Fruit fly (Drosophila melanogaster): Measurements from ENCODE around the gene PH4alphaNE3.

- TF ChIP-seq psq (optimal IDR thresholded peaks at IDR 0.05) (no peak), EcR (GFP tag; optimal IDR thresholded peaks at IDR 0.05) (no peak), pan (optimal IDR thresholded peaks at IDR 0.05) (no peak), usp (GFP tag; optimal IDR thresholded peaks at IDR 0.05) (no peak), CG8478 (optimal IDR thresholded peaks at IDR 0.05) (no peak), Dll (optimal IDR thresholded peaks at IDR 0.05) (no peak)
Observed at dm6 chr3R:30621806-30622205, 17.8 kb downstream of the PH4alphaNE3 start, which contains the start of gene CG44954.
